Fruit fly (Drosophila melanogaster) whole organism, embryonic: ENCODE results near the gene CG14866.

ENCODE experiments used
- CG10431 ChIP-seq: fragments of 200-800 bp; sonication (Bioruptor generic); optimal IDR thresholded peaks from 3 replicates; lab custom pipeline; 2018; ENCODE audit warnings: missing biosample characterization, mild to moderate bottlenecking, missing genetic modification characterization
- CG11247 ChIP-seq: fragments of 200-800 bp; sonication (Bioruptor generic); IDR thresholded peaks from 2 replicates; pipeline ENCODE4 v1.3.6; 2022; ENCODE audit warnings: missing biosample characterization, missing genetic modification characterization
- CG11504 ChIP-seq: fragments of 200-800 bp; sonication (Bioruptor generic); optimal IDR thresholded peaks from 3 replicates; lab custom pipeline; 2019; ENCODE audit warnings: missing biosample characterization, mild to moderate bottlenecking, missing genetic modification characterization, moderate library complexity
- CG11560 ChIP-seq: fragments of 200-800 bp; sonication (Bioruptor generic); IDR thresholded peaks from 3 replicates; pipeline ENCODE4 v1.3.6; 2022; ENCODE audit warnings: missing biosample characterization, missing genetic modification characterization
- CG12155 ChIP-seq: fragments of 200-800 bp; sonication (Bioruptor generic); optimal IDR thresholded peaks from 3 replicates; lab custom pipeline; 2016; ENCODE audit warnings: missing biosample characterization, missing genetic modification characterization
- CG1233 ChIP-seq: fragments of 200-800 bp; sonication (Bioruptor generic); optimal IDR thresholded peaks from 4 replicates; lab custom pipeline; 2018; ENCODE audit warnings: missing biosample characterization, mild to moderate bottlenecking, missing genetic modification characterization
- CG15514 ChIP-seq: fragments of 200-800 bp; sonication (Bioruptor generic); optimal IDR thresholded peaks from 3 replicates; lab custom pipeline; 2017; ENCODE audit warnings: missing biosample characterization, missing genetic modification characterization, mild to moderate bottlenecking, moderate library complexity, missing genetic modification reagents
- CG1602 ChIP-seq: fragments of 200-800 bp; sonication (Bioruptor generic); optimal IDR thresholded peaks from 3 replicates; lab custom pipeline; 2016; ENCODE audit warnings: missing biosample characterization, missing genetic modification characterization
- CG1603 ChIP-seq: fragments of 200-800 bp; sonication (Bioruptor generic); optimal IDR thresholded peaks from 2 replicates; lab custom pipeline; 2019; ENCODE audit warnings: missing biosample characterization, mild to moderate bottlenecking, missing genetic modification characterization, moderate library complexity
- CG17612 ChIP-seq: fragments of 200-800 bp; sonication (Bioruptor generic); IDR thresholded peaks from 2 replicates; pipeline ENCODE4 v1.3.6; 2022; ENCODE audit warnings: missing biosample characterization, missing genetic modification characterization
- CG18476 ChIP-seq: fragments of 200-800 bp; sonication (Bioruptor generic); optimal IDR thresholded peaks from 2 replicates; lab custom pipeline; 2016; ENCODE audit warnings: missing biosample characterization, mild to moderate bottlenecking, missing genetic modification characterization
- CG2129 ChIP-seq: fragments of 200-800 bp; sonication (Bioruptor generic); IDR thresholded peaks from 2 replicates; pipeline ENCODE4 v1.3.6; 2022; ENCODE audit warnings: missing biosample characterization, missing genetic modification characterization; ENCODE audit not compliant: partially characterized antibody
- CG2875 ChIP-seq: fragments of 200-800 bp; sonication (Bioruptor generic); optimal IDR thresholded peaks from 2 replicates; lab custom pipeline; 2017; ENCODE audit warnings: missing biosample characterization, mild to moderate bottlenecking, missing genetic modification characterization, missing genetic modification reagents
- CG31365 ChIP-seq: fragments of 200-800 bp; sonication (Bioruptor generic); optimal IDR thresholded peaks from 2 replicates; lab custom pipeline; 2018; ENCODE audit warnings: missing biosample characterization, mild to moderate bottlenecking, missing genetic modification characterization
- CG3995 ChIP-seq: fragments of 200-800 bp; sonication (Bioruptor generic); optimal IDR thresholded peaks from 3 replicates; lab custom pipeline; 2016; ENCODE audit warnings: missing biosample characterization, missing genetic modification characterization
- CG43689 ChIP-seq: fragments of 200-800 bp; sonication (Bioruptor generic); IDR thresholded peaks from 2 replicates; pipeline ENCODE4 v1.3.6; 2022; ENCODE audit warnings: missing biosample characterization, missing genetic modification characterization
- CG6654 ChIP-seq: fragments of 200-800 bp; sonication (Bioruptor generic); optimal IDR thresholded peaks from 2 replicates; lab custom pipeline; 2017; ENCODE audit warnings: missing biosample characterization, mild to moderate bottlenecking, missing genetic modification characterization
- CG9817 ChIP-seq: fragments of 200-800 bp; sonication (Bioruptor generic); optimal IDR thresholded peaks from 2 replicates; lab custom pipeline; 2018; ENCODE audit warnings: missing biosample characterization, mild to moderate bottlenecking, missing genetic modification characterization, moderate library complexity
- CoRest ChIP-seq: fragments of 200-800 bp; sonication (Bioruptor generic); optimal IDR thresholded peaks from 3 replicates; lab custom pipeline; 2018; ENCODE audit warnings: missing biosample characterization, mild to moderate bottlenecking, missing genetic modification characterization, moderate library complexity
- D19A ChIP-seq: fragments of 200-800 bp; optimal IDR thresholded peaks from 3 replicates; lab custom pipeline; 2019; ENCODE audit warnings: missing biosample characterization, mild to moderate bottlenecking, missing genetic modification characterization, moderate library complexity
- Dad ChIP-seq: fragments of 200-800 bp; sonication (Bioruptor generic); optimal IDR thresholded peaks from 3 replicates; lab custom pipeline; 2016; ENCODE audit warnings: missing biosample characterization, missing genetic modification characterization
- Dfd ChIP-seq, 2 experiments: fragments of >200 bp; optimal IDR thresholded peaks; 2 replicates each; lab custom pipeline; 2017; ENCODE audit warnings: missing biosample characterization in 2 of 2, missing genetic modification characterization in 2 of 2
- Ets97D ChIP-seq: fragments of 200-800 bp; sonication (Bioruptor generic); optimal IDR thresholded peaks from 3 replicates; lab custom pipeline; 2016; ENCODE audit warnings: missing biosample characterization, missing genetic modification characterization
- Gug ChIP-seq: fragments of 200-800 bp; sonication (Bioruptor generic); IDR thresholded peaks from 4 replicates; pipeline ENCODE4 v1.3.6; 2022; ENCODE audit warnings: missing biosample characterization, missing genetic modification characterization
- Hand ChIP-seq: fragments of 200-800 bp; sonication (Bioruptor generic); optimal IDR thresholded peaks from 2 replicates; lab custom pipeline; 2017; ENCODE audit warnings: mild to moderate bottlenecking, missing biosample characterization, missing genetic modification reagents, missing genetic modification characterization
- Hr3 ChIP-seq: fragments of 200-800 bp; sonication (Bioruptor generic); optimal IDR thresholded peaks from 3 replicates; lab custom pipeline; 2016; ENCODE audit warnings: missing biosample characterization, missing genetic modification characterization
- Kr ChIP-seq: fragments of 200-800 bp; sonication (Bioruptor generic); optimal IDR thresholded peaks from 2 replicates; lab custom pipeline; 2017; ENCODE audit warnings: missing biosample characterization, mild to moderate bottlenecking, missing genetic modification characterization
- Nf-YB ChIP-seq: fragments of 200-800 bp; sonication (Bioruptor generic); optimal IDR thresholded peaks from 3 replicates; lab custom pipeline; 2019; ENCODE audit warnings: missing biosample characterization, mild to moderate bottlenecking, missing genetic modification characterization, moderate library complexity
- Side ChIP-seq: fragments of 200-800 bp; sonication (Bioruptor generic); optimal IDR thresholded peaks from 2 replicates; lab custom pipeline; 2016; ENCODE audit warnings: missing biosample characterization, missing genetic modification characterization
- Ssrp ChIP-seq: fragments of 200-800 bp; sonication (Bioruptor generic); optimal IDR thresholded peaks from 2 replicates; lab custom pipeline; 2018; ENCODE audit warnings: missing biosample characterization, mild to moderate bottlenecking, missing genetic modification characterization, moderate library complexity
- aop ChIP-seq: fragments of 200-800 bp; sonication (Bioruptor generic); IDR thresholded peaks from 2 replicates; pipeline ENCODE4 v1.3.6; 2022; ENCODE audit warnings: missing biosample characterization, missing genetic modification characterization
- bab2 ChIP-seq: fragments of 200-800 bp; sonication (Bioruptor generic); optimal IDR thresholded peaks from 2 replicates; lab custom pipeline; 2016; ENCODE audit warnings: missing biosample characterization, missing genetic modification characterization
- chinmo ChIP-seq: fragments of 200-800 bp; sonication (Bioruptor generic); IDR thresholded peaks from 4 replicates; pipeline ENCODE4 v1.3.6; 2022; ENCODE audit warnings: missing biosample characterization, missing genetic modification characterization; ENCODE audit not compliant: partially characterized antibody
- emc ChIP-seq: fragments of 200-800 bp; sonication (Bioruptor generic); optimal IDR thresholded peaks from 2 replicates; lab custom pipeline; 2016; ENCODE audit warnings: missing biosample characterization, missing genetic modification characterization
- ewg ChIP-seq: fragments of 200-800 bp; sonication (Bioruptor generic); optimal IDR thresholded peaks from 3 replicates; lab custom pipeline; 2017; ENCODE audit warnings: mild to moderate bottlenecking, missing biosample characterization, missing genetic modification reagents, missing genetic modification characterization
- eyg ChIP-seq: fragments of 200-800 bp; sonication (Bioruptor generic); optimal IDR thresholded peaks from 3 replicates; lab custom pipeline; 2016; ENCODE audit warnings: missing biosample characterization, missing genetic modification characterization
- gsb-n ChIP-seq: fragments of 200-800 bp; sonication (Bioruptor generic); optimal IDR thresholded peaks from 3 replicates; lab custom pipeline; 2018; ENCODE audit warnings: missing biosample characterization, mild to moderate bottlenecking, missing genetic modification characterization
- insv ChIP-seq, 2 experiments: fragments of 200-800 bp; sonication (Bioruptor generic); optimal IDR thresholded peaks; 3 replicates each; lab custom pipeline; 2016 to 2018; ENCODE audit warnings: missing biosample characterization in 2 of 2, missing genetic modification characterization in 2 of 2
- nau ChIP-seq: fragments of 200-800 bp; sonication (Bioruptor generic); optimal IDR thresholded peaks from 3 replicates; lab custom pipeline; 2017; ENCODE audit warnings: missing biosample characterization, mild to moderate bottlenecking, missing genetic modification characterization, missing genetic modification reagents
- nmo ChIP-seq: fragments of 200-800 bp; sonication (Bioruptor generic); optimal IDR thresholded peaks from 2 replicates; lab custom pipeline; 2018; ENCODE audit warnings: missing biosample characterization, mild to moderate bottlenecking, missing genetic modification characterization, moderate library complexity
- onecut ChIP-seq: fragments of 200-800 bp; sonication (Bioruptor generic); IDR thresholded peaks from 2 replicates; pipeline ENCODE4 v1.3.6; 2022; ENCODE audit warnings: missing biosample characterization, missing genetic modification characterization
- p53 ChIP-seq: fragments of 200-800 bp; sonication (Bioruptor generic); optimal IDR thresholded peaks from 2 replicates; lab custom pipeline; 2016; ENCODE audit warnings: missing biosample characterization, missing genetic modification characterization
- pzg ChIP-seq: fragments of 200-800 bp; sonication (Bioruptor generic); optimal IDR thresholded peaks from 3 replicates; lab custom pipeline; 2018; ENCODE audit warnings: missing biosample characterization, mild to moderate bottlenecking, missing genetic modification characterization, moderate library complexity
- salm ChIP-seq: fragments of 200-800 bp; sonication (Bioruptor generic); optimal IDR thresholded peaks from 2 replicates; lab custom pipeline; 2018; ENCODE audit warnings: missing biosample characterization, mild to moderate bottlenecking, missing genetic modification characterization
- sd ChIP-seq: fragments of 200-800 bp; sonication (Bioruptor generic); optimal IDR thresholded peaks from 3 replicates; lab custom pipeline; 2018; ENCODE audit warnings: missing biosample characterization, mild to moderate bottlenecking, missing genetic modification characterization, moderate library complexity
- sens-2 ChIP-seq: fragments of 200-800 bp; sonication (Bioruptor generic); IDR thresholded peaks from 2 replicates; pipeline ENCODE4 v1.3.6; 2022; ENCODE audit warnings: missing biosample characterization, missing genetic modification characterization
- sna ChIP-seq: fragments of 200-800 bp; sonication (Bioruptor generic); IDR thresholded peaks from 2 replicates; pipeline ENCODE4 v1.3.6; 2022; ENCODE audit warnings: missing biosample characterization, missing genetic modification characterization; ENCODE audit not compliant: partially characterized antibody
- sug ChIP-seq: fragments of 200-800 bp; optimal IDR thresholded peaks from 2 replicates; lab custom pipeline; 2019; ENCODE audit warnings: missing biosample characterization, mild to moderate bottlenecking, missing genetic modification characterization, moderate library complexity
- unpg ChIP-seq: fragments of 200-800 bp; sonication (Bioruptor generic); optimal IDR thresholded peaks from 3 replicates; lab custom pipeline; 2018; ENCODE audit warnings: missing biosample characterization, mild to moderate bottlenecking, missing genetic modification characterization, moderate library complexity

CG14866 gene

DNA sequence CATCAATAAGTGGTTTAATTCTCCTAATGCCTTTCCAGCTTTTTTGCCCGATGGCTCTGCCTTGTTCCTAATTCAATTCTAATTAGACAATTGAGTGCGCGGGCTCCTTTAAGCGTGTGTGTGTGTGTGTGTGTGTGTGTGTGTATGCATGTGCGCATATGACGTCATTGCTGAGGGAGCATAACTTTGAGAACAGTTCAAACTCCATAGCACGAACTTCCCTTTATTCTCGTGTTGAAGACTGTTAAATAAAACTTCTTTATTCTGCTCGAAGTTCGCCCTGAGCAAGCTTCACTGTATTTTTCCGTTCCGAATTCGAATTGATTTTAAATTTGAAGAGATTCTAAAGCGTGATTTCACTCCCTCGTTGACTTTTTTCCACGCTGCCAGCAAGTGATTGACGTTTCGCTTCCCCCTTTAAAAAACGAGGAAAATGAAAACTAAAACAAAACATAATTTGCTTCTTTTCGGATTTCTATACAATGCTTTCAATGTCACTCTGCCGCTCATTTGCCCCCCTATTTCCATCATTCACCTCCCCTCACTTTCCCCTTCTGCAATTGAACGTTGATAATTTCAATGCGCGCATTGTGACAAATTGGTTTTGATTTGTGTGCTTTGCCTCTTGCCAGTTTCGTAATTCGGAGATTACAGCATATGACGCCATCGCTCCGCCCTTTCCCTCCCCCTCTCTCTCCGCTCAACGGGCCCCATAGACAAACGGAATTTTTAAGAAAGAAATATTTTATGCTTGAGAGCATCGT, 23.8 kb upstream of the CG14866 start (continued):
- peak; percentile 54; the same call in 1 of the 4 replicates for TF ChIP-seq Gug
- TF ChIP-seq CG1602 (GFP tag; lab: Kevin White, UChicago) = no peak
- TF ChIP-seq p53 (GFP tag; lab: Kevin White, UChicago) = no peak
- peak in 1 of 2 experiments; percentile 82 for TF ChIP-seq insv (GFP tag; optimal IDR thresholded peaks at IDR 0.05; lab: Kevin White, UChicago)
- no peak for TF ChIP-seq CG10431 (GFP tag; lab: Kevin White, UChicago)
- no peak for TF ChIP-seq CG11247 (GFP tag; lab: Robert Waterston, UW)
- peak; percentile 48 for TF ChIP-seq sug (tag; lab: Kevin White, UChicago)
- no peak for TF ChIP-seq nmo (GFP tag; lab: Kevin White, UChicago)
- TF ChIP-seq ewg (GFP tag; lab: Kevin White, UChicago) = no peak
- no peak for TF ChIP-seq eyg
- TF ChIP-seq gsb-n (tag; lab: Kevin White, UChicago) = no peak
- TF ChIP-seq unpg (GFP tag; lab: Kevin White, UChicago) = peak; percentile 44
- TF ChIP-seq CG1603 = peak; percentile 35
- no peak for TF ChIP-seq aop (GFP tag; lab: Robert Waterston, UW)
- TF ChIP-seq CG2875 (GFP tag; lab: Kevin White, UChicago) = no peak
- no peak for TF ChIP-seq CG3995 (GFP tag; lab: Kevin White, UChicago)
- no peak for TF ChIP-seq Nf-YB (GFP tag; lab: Kevin White, UChicago)
- TF ChIP-seq CG12155 (GFP tag; lab: Kevin White, UChicago) = peak; percentile 31
- no peak for TF ChIP-seq Ets97D (GFP tag; lab: Kevin White, UChicago)
- no peak for TF ChIP-seq CG43689
- peak; percentile 35 for TF ChIP-seq CoRest (tag; lab: Kevin White, UChicago)
- no peak for TF ChIP-seq sd (tag; lab: Kevin White, UChicago)
- TF ChIP-seq CG11504 = peak; percentile 32
- no peak for TF ChIP-seq emc (GFP tag; lab: Kevin White, UChicago)
- TF ChIP-seq sens-2 (GFP tag; lab: Robert Waterston, UW) = no peak
- no peak for TF ChIP-seq Kr
- TF ChIP-seq salm (tag; lab: Kevin White, UChicago) = no peak
- no peak for TF ChIP-seq CG11560 (tag; lab: Robert Waterston, UW)
- TF ChIP-seq CG17612 (GFP tag; lab: Robert Waterston, UW) = no peak
- TF ChIP-seq CG15514 = peak; percentile 41
- no peak for TF ChIP-seq nau (GFP tag; lab: Kevin White, UChicago)
- TF ChIP-seq CG9817 = peak; percentile 46
- TF ChIP-seq CG1233 = no peak
- no peak for TF ChIP-seq Hr3 (GFP tag; lab: Kevin White, UChicago)
- no peak for TF ChIP-seq chinmo
- TF ChIP-seq Hand (GFP tag; lab: Kevin White, UChicago) = no peak
- TF ChIP-seq Dfd (GFP tag; optimal IDR thresholded peaks at IDR 0.05; lab: Kevin White, UChicago) = peak in 1 of 2 experiments; percentile 82
- TF ChIP-seq CG18476 (GFP tag; lab: Kevin White, UChicago) = no peak
- TF ChIP-seq sna (GFP tag; lab: Robert Waterston, UW) = no peak
- no peak for TF ChIP-seq Dad
- TF ChIP-seq CG6654 (GFP tag; lab: Kevin White, UChicago) = no peak
- no peak for TF ChIP-seq pzg (GFP tag; lab: Kevin White, UChicago)
- no peak for TF ChIP-seq bab2 (GFP tag; lab: Kevin White, UChicago)
- TF ChIP-seq Side = no peak
- TF ChIP-seq CG31365 (tag; lab: Kevin White, UChicago) = no peak
- TF ChIP-seq D19A (tag; lab: Kevin White, UChicago) = no peak
- TF ChIP-seq onecut (GFP tag; lab: Robert Waterston, UW) = peak; percentile 42
- TF ChIP-seq Ssrp (tag; lab: Kevin White, UChicago) = no peak
- TF ChIP-seq CG2129 (GFP tag; lab: Robert Waterston, UW) = no peak
